Fruit fly (Drosophila melanogaster) whole organism, pupa: ENCODE measurements around the gene CG42704.

Experiments used
- CG10348 ChIP-seq: fragments of 200-800 bp; sonication (Bioruptor generic); IDR thresholded peaks from 2 replicates; pipeline ENCODE4 v1.3.6; 2022; ENCODE audit warnings: missing biosample characterization, missing genetic modification characterization
- CG12605 ChIP-seq: fragments of 200-800 bp; sonication (Bioruptor generic); IDR thresholded peaks from 2 replicates; pipeline ENCODE4 v1.3.6; 2022; ENCODE audit warnings: missing biosample characterization, missing genetic modification characterization
- CG13204 ChIP-seq: fragments of 200-800 bp; sonication (Bioruptor generic); optimal IDR thresholded peaks from 2 replicates; lab custom pipeline; 2018; ENCODE audit warnings: missing biosample characterization, mild to moderate bottlenecking, missing genetic modification characterization, moderate library complexity
- CG14655 ChIP-seq: fragments of 200-800 bp; sonication (Bioruptor generic); optimal IDR thresholded peaks from 3 replicates; lab custom pipeline; 2017; ENCODE audit warnings: mild to moderate bottlenecking, missing biosample characterization, missing genetic modification reagents, missing genetic modification characterization
- CG15710 ChIP-seq: fragments of 200-800 bp; sonication (Bioruptor generic); optimal IDR thresholded peaks from 2 replicates; lab custom pipeline; 2018; ENCODE audit warnings: missing biosample characterization, mild to moderate bottlenecking, missing genetic modification characterization, moderate library complexity
- CG17806 ChIP-seq: fragments of 200-800 bp; sonication (Bioruptor generic); optimal IDR thresholded peaks from 2 replicates; lab custom pipeline; 2018; ENCODE audit warnings: missing biosample characterization, mild to moderate bottlenecking, missing genetic modification characterization, moderate library complexity
- CG32121 ChIP-seq: fragments of 200-800 bp; sonication (Bioruptor generic); IDR thresholded peaks from 2 replicates; pipeline ENCODE4 v1.3.6; 2022; ENCODE audit warnings: missing biosample characterization, missing genetic modification characterization
- CG34367 ChIP-seq: fragments of 200-800 bp; sonication (Bioruptor generic); optimal IDR thresholded peaks from 2 replicates; lab custom pipeline; 2018; ENCODE audit warnings: missing biosample characterization, mild to moderate bottlenecking, missing genetic modification characterization
- CG4496 ChIP-seq: fragments of 200-800 bp; sonication (Bioruptor generic); IDR thresholded peaks from 3 replicates; pipeline ENCODE4 v1.3.6; 2022; ENCODE audit warnings: missing biosample characterization, missing genetic modification characterization
- CG8159 ChIP-seq: fragments of 200-800 bp; sonication (Bioruptor generic); optimal IDR thresholded peaks from 3 replicates; lab custom pipeline; 2018; ENCODE audit warnings: missing biosample characterization, mild to moderate bottlenecking, missing genetic modification characterization, moderate library complexity
- CG8301 ChIP-seq: fragments of 200-800 bp; sonication (Bioruptor generic); optimal IDR thresholded peaks from 2 replicates; lab custom pipeline; 2018; ENCODE audit warnings: missing biosample characterization, mild to moderate bottlenecking, missing genetic modification characterization
- CG9948 ChIP-seq: fragments of 200-800 bp; sonication (Bioruptor generic); optimal IDR thresholded peaks from 2 replicates; lab custom pipeline; 2018; ENCODE audit warnings: missing biosample characterization, mild to moderate bottlenecking, missing genetic modification characterization, moderate library complexity
- D1 ChIP-seq: fragments of 200-800 bp; sonication (Bioruptor generic); optimal IDR thresholded peaks from 2 replicates; lab custom pipeline; 2018; ENCODE audit warnings: missing biosample characterization, mild to moderate bottlenecking, missing genetic modification characterization, moderate library complexity
- EcR ChIP-seq: fragments of 200-800 bp; sonication (Bioruptor generic); optimal IDR thresholded peaks from 3 replicates; lab custom pipeline; 2019; ENCODE audit warnings: missing biosample characterization, missing genetic modification characterization, mild to moderate bottlenecking, moderate library complexity, missing genetic modification reagents
- Ets98B ChIP-seq: fragments of 200-800 bp; sonication (Bioruptor generic); IDR thresholded peaks from 2 replicates; pipeline ENCODE4 v1.3.6; 2022; ENCODE audit warnings: missing biosample characterization, missing genetic modification characterization
- Pif1A ChIP-seq: fragments of 200-800 bp; sonication (Bioruptor generic); optimal IDR thresholded peaks from 3 replicates; lab custom pipeline; 2016; ENCODE audit warnings: missing biosample characterization, missing genetic modification characterization
- Pif1B ChIP-seq: fragments of 200-800 bp; sonication (Bioruptor generic); optimal IDR thresholded peaks from 3 replicates; lab custom pipeline; 2016; ENCODE audit warnings: missing biosample characterization, missing genetic modification characterization
- Snoo ChIP-seq: fragments of 200-800 bp; sonication (Bioruptor generic); optimal IDR thresholded peaks from 3 replicates; lab custom pipeline; 2017; ENCODE audit warnings: missing biosample characterization, mild to moderate bottlenecking, missing genetic modification characterization, inconsistent platforms
- fd96Ca ChIP-seq: fragments of 200-800 bp; sonication (Bioruptor generic); IDR thresholded peaks from 3 replicates; pipeline ENCODE4 v1.3.6; 2022; ENCODE audit warnings: missing biosample characterization, missing genetic modification characterization
- gl ChIP-seq: fragments of 200-800 bp; sonication (Bioruptor generic); optimal IDR thresholded peaks from 2 replicates; lab custom pipeline; 2018; ENCODE audit warnings: missing biosample characterization, mild to moderate bottlenecking, missing genetic modification characterization
- rn ChIP-seq: fragments of 200-800 bp; sonication (Bioruptor generic); IDR thresholded peaks from 2 replicates; pipeline ENCODE4 v1.3.6; 2022; ENCODE audit warnings: missing biosample characterization, missing genetic modification characterization

Gene CG42704

DNA sequence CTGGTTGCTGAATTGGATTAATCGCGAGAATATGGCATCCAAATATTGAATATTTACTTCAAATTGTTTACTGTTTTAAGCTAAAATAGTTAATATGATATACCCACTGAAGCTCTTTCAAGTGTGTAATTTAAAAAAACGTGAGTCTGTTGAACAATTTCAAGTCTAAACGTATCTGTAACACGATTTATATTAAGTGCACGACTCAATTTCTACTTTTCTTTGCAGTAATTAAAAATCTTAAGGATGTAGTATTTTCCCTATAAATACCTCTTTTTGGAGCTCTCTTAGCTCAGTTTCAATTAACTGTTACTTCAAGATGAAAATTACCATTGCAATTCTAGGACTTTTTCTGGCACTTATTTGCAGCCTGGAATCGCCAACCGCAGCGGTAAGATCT is at the start of gene CG42704:
Gene CG42704 (plus strand): TSS at position 301 of the 400 bp plus-strand sequence.
- TF ChIP-seq rn (GFP tag; lab: Robert Waterston, UW) (no peak), CG14655 (no peak), CG8301 (tag; lab: Kevin White, UChicago) (no peak), CG32121 (GFP tag; lab: Robert Waterston, UW) (no peak), CG13204 (GFP tag; lab: Kevin White, UChicago) (no peak), fd96Ca (GFP tag; lab: Robert Waterston, UW) (no peak), Snoo (no peak), EcR (GFP tag; lab: Kevin White, UChicago) (no peak), CG4496 (GFP tag; lab: Robert Waterston, UW) (no peak), gl (tag; lab: Kevin White, UChicago) (no peak), CG12605 (no peak), CG34367 (tag; lab: Kevin White, UChicago) (no peak)

dm6 chrX:7368361-7368760 is 44.1 kb upstream of the CG42704 start:
- TF ChIP-seq CG15710: no peak
- no peak for TF ChIP-seq rn (GFP tag; lab: Robert Waterston, UW)
- no peak for TF ChIP-seq CG8301 (tag; lab: Kevin White, UChicago)
- no peak for TF ChIP-seq CG34367 (tag; lab: Kevin White, UChicago)
- no peak for TF ChIP-seq CG12605
- no peak for TF ChIP-seq Snoo
- TF ChIP-seq CG9948 (tag; lab: Kevin White, UChicago): no peak
- no peak for TF ChIP-seq CG4496 (GFP tag; lab: Robert Waterston, UW)
- no peak for TF ChIP-seq CG10348 (GFP tag; lab: Robert Waterston, UW)
- no peak for TF ChIP-seq D1 (tag; lab: Kevin White, UChicago)
- no peak for TF ChIP-seq fd96Ca (GFP tag; lab: Robert Waterston, UW)
- no peak for TF ChIP-seq CG8159
- no peak for TF ChIP-seq CG17806 (tag; lab: Kevin White, UChicago)
- no peak for TF ChIP-seq EcR (GFP tag; lab: Kevin White, UChicago)
- no peak for TF ChIP-seq Ets98B
- no peak for TF ChIP-seq CG14655
- no peak for TF ChIP-seq gl (tag; lab: Kevin White, UChicago)
- no peak for TF ChIP-seq Pif1B (GFP tag; lab: Kevin White, UChicago)
- TF ChIP-seq CG13204 (GFP tag; lab: Kevin White, UChicago): no peak
- no peak for TF ChIP-seq CG32121 (GFP tag; lab: Robert Waterston, UW)

dm6 chrX:7372475-7372874 is 40.0 kb upstream of the CG42704 start:
- TF ChIP-seq EcR (GFP tag; lab: Kevin White, UChicago): no peak
- TF ChIP-seq CG17806 (tag; lab: Kevin White, UChicago): peak; percentile 15
- TF ChIP-seq CG15710: peak; percentile 26
- peak; percentile 35 for TF ChIP-seq CG8159
- TF ChIP-seq CG14655: no peak
- TF ChIP-seq CG8301 (tag; lab: Kevin White, UChicago): no peak
- TF ChIP-seq CG10348 (GFP tag; lab: Robert Waterston, UW): no peak
- TF ChIP-seq gl (tag; lab: Kevin White, UChicago): no peak

dm6 chrX:7377840-7378239 is 34.6 kb upstream of the CG42704 start, which contains the start of gene CheA7a:
Gene CheA7a (plus strand): TSS chrX:7378140.
- TF ChIP-seq CG13204 (GFP tag; lab: Kevin White, UChicago) (no peak), CG12605 (no peak), CG9948 (tag; lab: Kevin White, UChicago) (no peak), gl (tag; lab: Kevin White, UChicago) (no peak), CG15710 (no peak), CG32121 (GFP tag; lab: Robert Waterston, UW) (no peak), Pif1A (GFP tag; lab: Kevin White, UChicago) (no peak), CG8159 (no peak), CG10348 (GFP tag; lab: Robert Waterston, UW) (no peak), rn (GFP tag; lab: Robert Waterston, UW) (no peak), Snoo (no peak), CG4496 (GFP tag; lab: Robert Waterston, UW) (no peak), EcR (GFP tag; lab: Kevin White, UChicago) (no peak), CG34367 (tag; lab: Kevin White, UChicago) (no peak), CG8301 (tag; lab: Kevin White, UChicago) (no peak), CG17806 (tag; lab: Kevin White, UChicago) (no peak)

- TF ChIP-seq Snoo (no peak), CG13204 (GFP tag; lab: Kevin White, UChicago) (no peak), CG10348 (GFP tag; lab: Robert Waterston, UW) (no peak), CG15710 (peak; percentile 43), CG17806 (tag; lab: Kevin White, UChicago) (no peak), CG8301 (tag; lab: Kevin White, UChicago) (peak; percentile 21), rn (GFP tag; lab: Robert Waterston, UW) (no peak), CG14655 (peak; percentile 37), Pif1B (GFP tag; lab: Kevin White, UChicago) (no peak), CG4496 (GFP tag; lab: Robert Waterston, UW) (no peak), Ets98B (no peak), D1 (tag; lab: Kevin White, UChicago) (no peak), CG8159 (peak; percentile 52), gl (tag; lab: Kevin White, UChicago) (no peak), CG12605 (no peak), CG34367 (tag; lab: Kevin White, UChicago) (peak; percentile 8), EcR (GFP tag; lab: Kevin White, UChicago) (no peak), CG9948 (tag; lab: Kevin White, UChicago) (peak; percentile 35), CG32121 (GFP tag; lab: Robert Waterston, UW) (no peak), fd96Ca (GFP tag; lab: Robert Waterston, UW) (peak; percentile 45; the same call in 1 of the 3 replicates), Pif1A (GFP tag; lab: Kevin White, UChicago) (peak; percentile 37)
- TF ChIP-seq, all 21 proteins: peak for 8
Measured at dm6 chrX:7379569-7379968, 32.9 kb upstream of the CG42704 start.
